Worm (Caenorhabditis elegans) whole organism, L2 larva: ENCODE results near the gene sre-27.

ENCODE experiments used
- C34F6.9 ChIP-seq: fragments of 150-350 bp; optimal IDR thresholded peaks from 2 replicates; lab custom pipeline; 2014; ENCODE audit warnings: missing biosample characterization, missing genetic modification characterization
- F13H6.1 ChIP-seq: sonication (generic microtip); optimal IDR thresholded peaks from 2 replicates; lab custom pipeline; 2016; ENCODE audit warnings: missing genetic modification characterization, missing compliant biosample characterization
- R02D3.7 ChIP-seq: fragments of 150-350 bp; optimal IDR thresholded peaks from 2 replicates; lab custom pipeline; 2014; ENCODE audit warnings: missing biosample characterization, missing genetic modification characterization
- Y55F3AM.14 ChIP-seq: fragments of 200-800 bp; sonication (Bioruptor generic); optimal IDR thresholded peaks from 2 replicates; lab custom pipeline; 2018; ENCODE audit warnings: mild to moderate bottlenecking, missing genetic modification characterization, missing compliant biosample characterization
- ZK546.5 ChIP-seq: sonication (generic microtip); optimal IDR thresholded peaks from 2 replicates; lab custom pipeline; 2017; ENCODE audit warnings: missing biosample characterization, missing genetic modification characterization
- alr-1 ChIP-seq: fragments of 150-350 bp; optimal IDR thresholded peaks from 2 replicates; lab custom pipeline; 2014; ENCODE audit warnings: missing biosample characterization, missing genetic modification characterization
- aly-2 ChIP-seq: fragments of 150-350 bp; optimal IDR thresholded peaks from 2 replicates; lab custom pipeline; 2014; ENCODE audit warnings: missing biosample characterization, missing genetic modification characterization
- ama-1 ChIP-seq: fragments of 150-350 bp; optimal IDR thresholded peaks from 2 replicates; lab custom pipeline; 2018; ENCODE audit warnings: inconsistent platforms
- blmp-1 ChIP-seq: sonication (generic microtip); optimal IDR thresholded peaks from 2 replicates; lab custom pipeline; 2017; ENCODE audit warnings: missing genetic modification characterization, mild to moderate bottlenecking, missing compliant biosample characterization, antibody characterized with exemption, moderate library complexity; ENCODE audit not compliant: insufficient read depth
- ceh-16 ChIP-seq: fragments of 150-350 bp; optimal IDR thresholded peaks from 2 replicates; lab custom pipeline; 2014; ENCODE audit warnings: missing biosample characterization, missing genetic modification characterization
- ceh-82 ChIP-seq: fragments of 150-350 bp; optimal IDR thresholded peaks from 2 replicates; lab custom pipeline; 2014; ENCODE audit warnings: missing biosample characterization, missing genetic modification characterization
- crh-2 ChIP-seq: sonication (generic microtip); optimal IDR thresholded peaks from 2 replicates; lab custom pipeline; 2017; ENCODE audit warnings: missing biosample characterization, missing genetic modification characterization
- dmd-4 ChIP-seq: sonication (generic microtip); optimal IDR thresholded peaks from 2 replicates; lab custom pipeline; 2017; ENCODE audit warnings: missing biosample characterization, missing genetic modification characterization
- egl-27 ChIP-seq: sonication (generic microtip); optimal IDR thresholded peaks from 3 replicates; lab custom pipeline; 2017; ENCODE audit warnings: missing biosample characterization, missing genetic modification reagents, missing genetic modification characterization
- elt-1 ChIP-seq: fragments of 150-350 bp; optimal IDR thresholded peaks from 2 replicates; lab custom pipeline; 2014; ENCODE audit warnings: missing biosample characterization, missing genetic modification characterization
- elt-3 ChIP-seq: sonication (generic microtip); optimal IDR thresholded peaks from 2 replicates; lab custom pipeline; 2017; ENCODE audit warnings: missing biosample characterization, missing genetic modification characterization
- fos-1 ChIP-seq: fragments of 150-350 bp; optimal IDR thresholded peaks from 2 replicates; lab custom pipeline; 2014; ENCODE audit warnings: missing biosample characterization, missing genetic modification characterization
- gmeb-1 ChIP-seq: fragments of 150-350 bp; optimal IDR thresholded peaks from 2 replicates; lab custom pipeline; 2014; ENCODE audit warnings: missing biosample characterization, missing genetic modification characterization
- lin-11 ChIP-seq: fragments of 150-350 bp; sonication (generic microtip); optimal IDR thresholded peaks from 2 replicates; lab custom pipeline; 2014; ENCODE audit warnings: missing biosample characterization, missing genetic modification characterization, inconsistent platforms, mixed read lengths
- lin-13 ChIP-seq: fragments of 150-350 bp; optimal IDR thresholded peaks from 2 replicates; lab custom pipeline; 2014; ENCODE audit warnings: missing biosample characterization, missing genetic modification reagents, missing genetic modification characterization
- lin-39 ChIP-seq: fragments of 150-350 bp; optimal IDR thresholded peaks from 2 replicates; lab custom pipeline; 2014; ENCODE audit warnings: missing biosample characterization, missing genetic modification reagents, missing genetic modification characterization
- lsy-2 ChIP-seq, 2 experiments: fragments of 150-350 bp in 1 of 2; sonication (generic microtip) in 1 of 2; optimal IDR thresholded peaks; 2 replicates each; lab custom pipeline; 2014 to 2017; ENCODE audit warnings: missing biosample characterization in 2 of 2, missing genetic modification characterization in 2 of 2
- mab-5 ChIP-seq: fragments of 150-350 bp; optimal IDR thresholded peaks from 2 replicates; lab custom pipeline; 2014; ENCODE audit warnings: missing biosample characterization, missing genetic modification characterization
- mbf-1 ChIP-seq: sonication (generic microtip); optimal IDR thresholded peaks from 2 replicates; lab custom pipeline; 2017; ENCODE audit warnings: missing biosample characterization, missing genetic modification characterization
- mdl-1 ChIP-seq, 2 experiments: fragments of 150-350 bp in 1 of 2; sonication (generic microtip) in 1 of 2; optimal IDR thresholded peaks; 2 replicates each; lab custom pipeline; 2017; ENCODE audit warnings: missing biosample characterization in 2 of 2, missing genetic modification characterization in 2 of 2
- nhr-10 ChIP-seq: sonication (generic microtip); optimal IDR thresholded peaks from 2 replicates; lab custom pipeline; 2017; ENCODE audit warnings: missing biosample characterization, missing genetic modification characterization
- nhr-11 ChIP-seq: fragments of 150-350 bp; optimal IDR thresholded peaks from 2 replicates; lab custom pipeline; 2014; ENCODE audit warnings: missing biosample characterization, missing genetic modification characterization
- nhr-12 ChIP-seq: fragments of 150-350 bp; optimal IDR thresholded peaks from 2 replicates; lab custom pipeline; 2014; ENCODE audit warnings: missing biosample characterization, missing genetic modification characterization
- nhr-129 ChIP-seq: fragments of 150-350 bp; optimal IDR thresholded peaks from 2 replicates; lab custom pipeline; 2014; ENCODE audit warnings: missing biosample characterization, missing genetic modification characterization
- nhr-21 ChIP-seq: fragments of 150-350 bp; optimal IDR thresholded peaks from 2 replicates; lab custom pipeline; 2014; ENCODE audit warnings: missing biosample characterization, missing genetic modification characterization
- nhr-23 ChIP-seq: fragments of 150-350 bp; optimal IDR thresholded peaks from 2 replicates; lab custom pipeline; 2014; ENCODE audit warnings: missing biosample characterization, missing genetic modification reagents, missing genetic modification characterization
- nhr-237 ChIP-seq: fragments of 150-350 bp; optimal IDR thresholded peaks from 2 replicates; lab custom pipeline; 2014; ENCODE audit warnings: missing biosample characterization, missing genetic modification characterization
- nhr-25 ChIP-seq: fragments of 150-350 bp; sonication (generic microtip); optimal IDR thresholded peaks from 3 replicates; lab custom pipeline; 2014; ENCODE audit warnings: missing biosample characterization, missing genetic modification characterization
- nhr-6 ChIP-seq: fragments of 150-350 bp; optimal IDR thresholded peaks from 2 replicates; lab custom pipeline; 2014; ENCODE audit warnings: missing biosample characterization, missing genetic modification characterization
- nhr-77 ChIP-seq: fragments of 150-350 bp; optimal IDR thresholded peaks from 2 replicates; lab custom pipeline; 2014; ENCODE audit warnings: missing biosample characterization, missing genetic modification characterization
- peb-1 ChIP-seq: fragments of 150-350 bp; optimal IDR thresholded peaks from 2 replicates; lab custom pipeline; 2014; ENCODE audit warnings: missing biosample characterization, missing genetic modification characterization
- sem-4 ChIP-seq: fragments of 150-350 bp; optimal IDR thresholded peaks from 2 replicates; lab custom pipeline; 2014; ENCODE audit warnings: missing biosample characterization, missing genetic modification reagents, missing genetic modification characterization
- skn-1 ChIP-seq: sonication (generic microtip); optimal IDR thresholded peaks from 2 replicates; lab custom pipeline; 2017; ENCODE audit warnings: missing biosample characterization, missing genetic modification characterization
- sma-3 ChIP-seq: sonication (generic microtip); optimal IDR thresholded peaks from 2 replicates; lab custom pipeline; 2016; ENCODE audit warnings: missing genetic modification reagents, missing genetic modification characterization, missing compliant biosample characterization
- sma-9 ChIP-seq, 2 experiments: fragments of 150-350 bp in 1 of 2; sonication (generic microtip) in 1 of 2; optimal IDR thresholded peaks; 2 replicates each; lab custom pipeline; 2014 to 2016; ENCODE audit warnings: missing genetic modification characterization in 2 of 2, mild to moderate bottlenecking in 1 of 2, missing biosample characterization in 1 of 2, missing compliant biosample characterization in 1 of 2, missing genetic modification reagents in 1 of 2, moderate library complexity in 1 of 2
- snpc-4 ChIP-seq: fragments of 150-350 bp; optimal IDR thresholded peaks from 2 replicates; lab custom pipeline; 2014; ENCODE audit warnings: missing biosample characterization, missing genetic modification characterization
- unc-39 ChIP-seq: fragments of 150-350 bp; optimal IDR thresholded peaks from 2 replicates; lab custom pipeline; 2014; ENCODE audit warnings: missing biosample characterization, missing genetic modification characterization
- unc-55 ChIP-seq: fragments of 150-350 bp; sonication (generic microtip); optimal IDR thresholded peaks from 3 replicates; lab custom pipeline; 2014; ENCODE audit warnings: missing biosample characterization, missing genetic modification reagents, missing genetic modification characterization
- unc-62 ChIP-seq: fragments of 150-350 bp; optimal IDR thresholded peaks from 2 replicates; lab custom pipeline; 2014; ENCODE audit warnings: missing biosample characterization, missing genetic modification reagents, missing genetic modification characterization
- zag-1 ChIP-seq: fragments of 150-350 bp; optimal IDR thresholded peaks from 2 replicates; lab custom pipeline; 2014; ENCODE audit warnings: missing biosample characterization, missing genetic modification characterization
- ztf-1 ChIP-seq: fragments of 200-800 bp; sonication (Bioruptor generic); conservative IDR thresholded peaks from 2 replicates; pipeline ENCODE4 v1.3.6; 2022; ENCODE audit warnings: missing genetic modification characterization, missing compliant biosample characterization
- ztf-11 ChIP-seq: sonication (generic microtip); optimal IDR thresholded peaks from 2 replicates; lab custom pipeline; 2017; ENCODE audit warnings: missing biosample characterization, missing genetic modification characterization
- ztf-4 ChIP-seq: fragments of 150-350 bp; optimal IDR thresholded peaks from 2 replicates; lab custom pipeline; 2014; ENCODE audit warnings: missing biosample characterization, missing genetic modification characterization

The sre-27 gene

DNA sequence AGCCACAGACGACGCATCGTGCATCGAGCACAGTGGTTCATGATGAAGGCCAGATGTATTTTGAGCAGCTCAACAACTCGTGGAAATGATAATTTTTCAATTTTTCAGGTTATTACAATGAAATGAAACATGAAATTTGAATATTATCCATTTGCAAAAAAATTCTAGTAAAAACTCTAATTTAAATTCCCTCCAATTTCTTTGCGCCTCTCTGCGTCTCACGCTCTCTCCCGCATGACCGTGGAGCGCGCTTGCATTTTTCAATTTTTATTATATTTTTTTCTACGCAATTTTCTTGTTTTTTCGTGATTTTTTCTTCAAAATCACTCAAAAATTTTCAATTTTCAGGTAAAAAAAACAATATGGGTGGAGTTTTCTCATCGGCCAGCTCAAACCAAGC, 42.0 kb upstream of the sre-27 start, which contains the start of gene tag-281:
Gene tag-281 (plus strand): TSS at position 340 of the 400 bp plus-strand sequence.
- TF ChIP-seq blmp-1 (tag; lab: Kevin White, UChicago) (no peak), gmeb-1 (tag; lab: Kevin White, UChicago) (peak; percentile 99), lin-11 (peak; percentile 66), F13H6.1 (tag; lab: Kevin White, UChicago) (peak; percentile 74), peb-1 (no peak), unc-55 (GFP tag; lab: Kevin White, UChicago) (peak; percentile 93), fos-1 (no peak), ama-1 (no peak), alr-1 (tag; lab: Kevin White, UChicago) (no peak), ceh-82 (tag; lab: Kevin White, UChicago) (no peak), elt-3 (tag; lab: Kevin White, UChicago) (no peak), ceh-16 (tag; lab: Kevin White, UChicago) (no peak), zag-1 (peak; percentile 7), sma-9 (GFP tag; optimal IDR thresholded peaks at IDR 0.05; lab: Kevin White, UChicago) (peak; percentile 86), sma-9 (tag; optimal IDR thresholded peaks at IDR 0.05; lab: Kevin White, UChicago) (no peak), C34F6.9 (peak; percentile 85), elt-1 (tag; lab: Kevin White, UChicago) (no peak), R02D3.7 (peak; percentile 49), sem-4 (tag; lab: Kevin White, UChicago) (peak; percentile 58), nhr-12 (no peak), ZK546.5 (tag; lab: Kevin White, UChicago) (peak; percentile 47), lin-39 (tag; lab: Kevin White, UChicago) (no peak), aly-2 (tag; lab: Kevin White, UChicago) (no peak), nhr-11 (tag; lab: Kevin White, UChicago) (no peak), Y55F3AM.14 (no peak), egl-27 (peak; percentile 71), snpc-4 (peak; percentile 85), lin-13 (peak; percentile 85), nhr-10 (tag; lab: Kevin White, UChicago) (peak; percentile 41), crh-2 (tag; lab: Kevin White, UChicago) (peak; percentile 82), ztf-1 (GFP tag; lab: Robert Waterston, UW) (no peak), unc-62 (GFP tag; lab: Kevin White, UChicago) (no peak), mbf-1 (tag; lab: Kevin White, UChicago) (no peak), nhr-6 (tag; lab: Kevin White, UChicago) (peak; percentile 13), nhr-25 (tag; lab: Kevin White, UChicago) (peak; percentile 81), mdl-1 (tag; optimal IDR thresholded peaks at IDR 0.05; lab: Kevin White, UChicago) (peak in 1 of 2 experiments; percentile 14), dmd-4 (tag; lab: Kevin White, UChicago) (no peak), ztf-4 (tag; lab: Kevin White, UChicago) (peak; percentile 36), ztf-11 (tag; lab: Kevin White, UChicago) (no peak), nhr-129 (tag; lab: Kevin White, UChicago) (peak; percentile 40), nhr-237 (tag; lab: Kevin White, UChicago) (peak; percentile 49), lsy-2 (tag; optimal IDR thresholded peaks at IDR 0.05; lab: Kevin White, UChicago) (peak; percentile 86 to 92), nhr-21 (peak; percentile 72), skn-1 (tag; lab: Kevin White, UChicago) (no peak), unc-39 (tag; lab: Kevin White, UChicago) (no peak), nhr-77 (tag; lab: Kevin White, UChicago) (no peak), sma-3 (peak; percentile 82), mab-5 (tag; lab: Kevin White, UChicago) (peak; percentile 68), nhr-23 (tag; lab: Kevin White, UChicago) (no peak)
